Fruit fly (Drosophila melanogaster): ENCODE measurements around the gene Tengl1.

DNA sequence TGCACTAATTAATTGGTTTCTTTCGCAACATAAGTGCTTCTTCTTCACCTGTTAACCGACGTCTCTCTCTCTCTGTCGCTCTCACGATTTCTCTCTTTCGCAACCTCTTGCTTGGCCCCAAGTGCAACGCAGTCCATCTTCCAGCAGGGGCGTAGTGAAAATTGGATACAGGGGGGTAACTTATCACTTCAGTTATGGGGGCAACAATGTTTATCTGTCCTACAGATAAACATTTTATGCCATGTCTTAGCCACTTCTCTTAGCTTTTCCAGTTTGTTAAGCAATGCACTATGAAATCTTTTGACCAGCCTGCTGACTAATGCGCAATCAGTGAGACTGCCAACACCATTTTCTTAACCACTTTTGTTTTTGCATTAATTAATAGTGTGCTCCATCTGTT is 13.1 kb downstream of the Tengl1 start:
- no peak for TF ChIP-seq insv (optimal IDR thresholded peaks at IDR 0.05)
- TF ChIP-seq h (optimal IDR thresholded peaks at IDR 0.05), result no peak

All from Kc167 (cell line).